Worm (Caenorhabditis elegans) whole organism, late embryonic: ENCODE measurements around the gene bath-41.

ENCODE experiments used
- F13H6.1 ChIP-seq: sonication (generic microtip); optimal IDR thresholded peaks from 2 replicates; lab custom pipeline; 2016; ENCODE audit warnings: missing genetic modification characterization, missing compliant biosample characterization
- K02D7.2 ChIP-seq: sonication (generic microtip); optimal IDR thresholded peaks from 2 replicates; lab custom pipeline; 2017; ENCODE audit warnings: mild to moderate bottlenecking, missing genetic modification characterization, missing compliant biosample characterization
- ahr-1 ChIP-seq: sonication (generic microtip); optimal IDR thresholded peaks from 2 replicates; lab custom pipeline; 2016; ENCODE audit warnings: missing genetic modification characterization, missing compliant biosample characterization
- ceh-9 ChIP-seq: sonication (generic microtip); optimal IDR thresholded peaks from 2 replicates; lab custom pipeline; 2016; ENCODE audit warnings: mild to moderate bottlenecking, missing genetic modification characterization, inconsistent platforms, missing compliant biosample characterization
- dmd-4 ChIP-seq: sonication (generic microtip); optimal IDR thresholded peaks from 2 replicates; lab custom pipeline; 2016; ENCODE audit warnings: borderline replicate concordance, missing genetic modification characterization, missing compliant biosample characterization
- lin-11 ChIP-seq: fragments of 200-800 bp; sonication (Bioruptor generic); optimal IDR thresholded peaks from 2 replicates; lab custom pipeline; 2018; ENCODE audit warnings: mild to moderate bottlenecking, missing genetic modification characterization, missing compliant biosample characterization
- pha-4 ChIP-seq: fragments of 150-350 bp; optimal IDR thresholded peaks from 2 replicates; lab custom pipeline; 2018; ENCODE audit warnings: missing biosample characterization, missing genetic modification reagents, missing genetic modification characterization
- pros-1 ChIP-seq: fragments of 150-350 bp; optimal IDR thresholded peaks from 2 replicates; lab custom pipeline; 2014; ENCODE audit warnings: missing biosample characterization, missing genetic modification reagents, missing genetic modification characterization
- sox-4 ChIP-seq: sonication (generic microtip); optimal IDR thresholded peaks from 2 replicates; lab custom pipeline; 2017; ENCODE audit warnings: mild to moderate bottlenecking, missing genetic modification characterization, inconsistent platforms, missing compliant biosample characterization
- tbx-2 ChIP-seq: sonication (generic microtip); optimal IDR thresholded peaks from 2 replicates; lab custom pipeline; 2016; ENCODE audit warnings: missing genetic modification characterization, missing compliant biosample characterization

- TF ChIP-seq pha-4 (no peak), dmd-4 (tag; lab: Kevin White, UChicago) (no peak), K02D7.2 (tag; lab: Kevin White, UChicago) (no peak), pros-1 (tag; lab: Kevin White, UChicago) (no peak), sox-4 (no peak), F13H6.1 (tag; lab: Kevin White, UChicago) (no peak), tbx-2 (tag; lab: Kevin White, UChicago) (no peak), ceh-9 (tag; lab: Kevin White, UChicago) (no peak), ahr-1 (tag; lab: Kevin White, UChicago) (no peak), lin-11 (no peak)
Measured at ce11 chrIII:6731285-6731684, 9.2 kb upstream of the bath-41 start.
